Fruit fly (Drosophila melanogaster) whole organism, pupa: ENCODE results near the gene CG14340.

Experiments
- CG10348 ChIP-seq: fragments of 200-800 bp; sonication (Bioruptor generic); IDR thresholded peaks from 2 replicates; pipeline ENCODE4 v1.3.6; 2022; ENCODE audit warnings: missing biosample characterization, missing genetic modification characterization
- CG12605 ChIP-seq: fragments of 200-800 bp; sonication (Bioruptor generic); IDR thresholded peaks from 2 replicates; pipeline ENCODE4 v1.3.6; 2022; ENCODE audit warnings: missing biosample characterization, missing genetic modification characterization
- CG14655 ChIP-seq: fragments of 200-800 bp; sonication (Bioruptor generic); optimal IDR thresholded peaks from 3 replicates; lab custom pipeline; 2017; ENCODE audit warnings: mild to moderate bottlenecking, missing biosample characterization, missing genetic modification reagents, missing genetic modification characterization
- CG32121 ChIP-seq: fragments of 200-800 bp; sonication (Bioruptor generic); IDR thresholded peaks from 2 replicates; pipeline ENCODE4 v1.3.6; 2022; ENCODE audit warnings: missing biosample characterization, missing genetic modification characterization
- CG34367 ChIP-seq: fragments of 200-800 bp; sonication (Bioruptor generic); optimal IDR thresholded peaks from 2 replicates; lab custom pipeline; 2018; ENCODE audit warnings: missing biosample characterization, mild to moderate bottlenecking, missing genetic modification characterization
- CG9948 ChIP-seq: fragments of 200-800 bp; sonication (Bioruptor generic); optimal IDR thresholded peaks from 2 replicates; lab custom pipeline; 2018; ENCODE audit warnings: missing biosample characterization, mild to moderate bottlenecking, missing genetic modification characterization, moderate library complexity
- D1 ChIP-seq: fragments of 200-800 bp; sonication (Bioruptor generic); optimal IDR thresholded peaks from 2 replicates; lab custom pipeline; 2018; ENCODE audit warnings: missing biosample characterization, mild to moderate bottlenecking, missing genetic modification characterization, moderate library complexity
- Ets98B ChIP-seq: fragments of 200-800 bp; sonication (Bioruptor generic); IDR thresholded peaks from 2 replicates; pipeline ENCODE4 v1.3.6; 2022; ENCODE audit warnings: missing biosample characterization, missing genetic modification characterization
- Pif1B ChIP-seq: fragments of 200-800 bp; sonication (Bioruptor generic); optimal IDR thresholded peaks from 3 replicates; lab custom pipeline; 2016; ENCODE audit warnings: missing biosample characterization, missing genetic modification characterization
- gl ChIP-seq: fragments of 200-800 bp; sonication (Bioruptor generic); optimal IDR thresholded peaks from 2 replicates; lab custom pipeline; 2018; ENCODE audit warnings: missing biosample characterization, mild to moderate bottlenecking, missing genetic modification characterization

- no peak for TF ChIP-seq CG34367 (tag; lab: Kevin White, UChicago)
- no peak for TF ChIP-seq Pif1B (GFP tag; lab: Kevin White, UChicago)
- no peak for TF ChIP-seq CG32121 (GFP tag; lab: Robert Waterston, UW)
- TF ChIP-seq CG12605 (GFP tag; lab: Robert Waterston, UW) = no peak
- TF ChIP-seq CG14655 (GFP tag; lab: Kevin White, UChicago) = no peak
- TF ChIP-seq D1 (tag; lab: Kevin White, UChicago) = no peak
- TF ChIP-seq Ets98B = no peak
- TF ChIP-seq CG9948 = no peak
- TF ChIP-seq CG10348 (GFP tag; lab: Robert Waterston, UW) = no peak
- TF ChIP-seq gl (tag; lab: Kevin White, UChicago) = no peak
Measured at dm6 chr2L:1112641-1113040, at the start of gene CG14340.
